Fruit fly (Drosophila melanogaster) whole organism, embryonic: ENCODE measurements around the gene ThrRS.
A peak's percentile ranks its signal among the peaks of the same experiment; 100 is the strongest.

Experiments
- B-H2 ChIP-seq: fragments of 200-800 bp; sonication (Bioruptor generic); optimal IDR thresholded peaks from 2 replicates; lab custom pipeline; 2018; ENCODE audit warnings: missing biosample characterization, mild to moderate bottlenecking, missing genetic modification characterization
- CG10147 ChIP-seq: fragments of 200-800 bp; sonication (Bioruptor generic); optimal IDR thresholded peaks from 2 replicates; lab custom pipeline; 2019; ENCODE audit warnings: missing biosample characterization, mild to moderate bottlenecking, missing genetic modification characterization, moderate library complexity
- CG10979 ChIP-seq: fragments of 200-800 bp; sonication (Bioruptor generic); optimal IDR thresholded peaks from 2 replicates; lab custom pipeline; 2018; ENCODE audit warnings: missing biosample characterization, mild to moderate bottlenecking, missing genetic modification characterization, moderate library complexity
- CG12219 ChIP-seq: fragments of 200-800 bp; sonication (Bioruptor generic); optimal IDR thresholded peaks from 3 replicates; lab custom pipeline; 2018; ENCODE audit warnings: missing biosample characterization, mild to moderate bottlenecking, missing genetic modification characterization
- CG12769 ChIP-seq: fragments of 200-800 bp; sonication (Bioruptor generic); optimal IDR thresholded peaks from 2 replicates; lab custom pipeline; 2019; ENCODE audit warnings: missing biosample characterization, mild to moderate bottlenecking, missing genetic modification characterization, moderate library complexity
- CG14860 ChIP-seq: fragments of 200-800 bp; sonication (Bioruptor generic); IDR thresholded peaks from 3 replicates; pipeline ENCODE4 v1.3.6; 2022; ENCODE audit warnings: missing biosample characterization, missing genetic modification characterization; ENCODE audit not compliant: partially characterized antibody
- CG16779 ChIP-seq: fragments of 200-800 bp; sonication (Bioruptor generic); IDR thresholded peaks from 2 replicates; pipeline ENCODE4 v1.3.6; 2022; ENCODE audit warnings: missing biosample characterization, missing genetic modification characterization
- CG17361 ChIP-seq: fragments of 200-800 bp; sonication (Bioruptor generic); IDR thresholded peaks from 3 replicates; pipeline ENCODE4 v1.3.6; 2022; ENCODE audit warnings: missing biosample characterization, missing genetic modification characterization
- CG17385 ChIP-seq: fragments of 200-800 bp; sonication (Bioruptor generic); optimal IDR thresholded peaks from 3 replicates; lab custom pipeline; 2018; ENCODE audit warnings: missing biosample characterization, mild to moderate bottlenecking, missing genetic modification characterization
- CG17829 ChIP-seq: fragments of 200-800 bp; optimal IDR thresholded peaks from 2 replicates; lab custom pipeline; 2019; ENCODE audit warnings: missing biosample characterization, mild to moderate bottlenecking, missing genetic modification characterization, moderate library complexity
- CG1792 ChIP-seq: fragments of 200-800 bp; sonication (Bioruptor generic); optimal IDR thresholded peaks from 2 replicates; lab custom pipeline; 2016; ENCODE audit warnings: missing biosample characterization, missing genetic modification characterization
- CG1832 ChIP-seq: fragments of 200-800 bp; sonication (Bioruptor generic); optimal IDR thresholded peaks from 2 replicates; lab custom pipeline; 2017; ENCODE audit warnings: missing biosample characterization, mild to moderate bottlenecking, missing genetic modification characterization, inconsistent platforms
- CG2199 ChIP-seq: fragments of 200-800 bp; sonication (Bioruptor generic); IDR thresholded peaks from 3 replicates; pipeline ENCODE4 v1.3.6; 2022; ENCODE audit warnings: missing biosample characterization, missing genetic modification characterization
- CG2202 ChIP-seq: fragments of 200-800 bp; sonication (Bioruptor generic); optimal IDR thresholded peaks from 2 replicates; lab custom pipeline; 2018; ENCODE audit warnings: missing biosample characterization, mild to moderate bottlenecking, missing genetic modification characterization
- CG2712 ChIP-seq: fragments of 200-800 bp; optimal IDR thresholded peaks from 3 replicates; lab custom pipeline; 2019; ENCODE audit warnings: missing biosample characterization, mild to moderate bottlenecking, missing genetic modification characterization, moderate library complexity
- CG3065 ChIP-seq: fragments of 200-800 bp; sonication (Bioruptor generic); optimal IDR thresholded peaks from 2 replicates; lab custom pipeline; 2016; ENCODE audit warnings: missing biosample characterization, missing genetic modification characterization
- CG31388 ChIP-seq: fragments of 200-800 bp; sonication (Bioruptor generic); optimal IDR thresholded peaks from 2 replicates; lab custom pipeline; 2016; ENCODE audit warnings: missing biosample characterization, missing genetic modification characterization
- CG32772 ChIP-seq: fragments of 200-800 bp; sonication (Bioruptor generic); IDR thresholded peaks from 2 replicates; pipeline ENCODE4 v1.3.6; 2022; ENCODE audit warnings: missing biosample characterization, missing genetic modification characterization
- CG7556 ChIP-seq: fragments of 200-800 bp; sonication (Bioruptor generic); optimal IDR thresholded peaks from 2 replicates; lab custom pipeline; 2017; ENCODE audit warnings: missing biosample characterization, mild to moderate bottlenecking, missing genetic modification characterization
- CG7839 ChIP-seq: fragments of 200-800 bp; sonication (Bioruptor generic); optimal IDR thresholded peaks from 3 replicates; lab custom pipeline; 2018; ENCODE audit warnings: missing biosample characterization, mild to moderate bottlenecking, missing genetic modification characterization, moderate library complexity
- CG9437 ChIP-seq: fragments of 200-800 bp; sonication (Bioruptor generic); optimal IDR thresholded peaks from 2 replicates; lab custom pipeline; 2018; ENCODE audit warnings: missing biosample characterization, mild to moderate bottlenecking, missing genetic modification characterization
- CG9876 ChIP-seq: fragments of 200-800 bp; sonication (Bioruptor generic); optimal IDR thresholded peaks from 2 replicates; lab custom pipeline; 2016; ENCODE audit warnings: missing biosample characterization, missing genetic modification characterization
- D ChIP-seq, 2 experiments: fragments of 200-800 bp in 1 of 2; fragments of >200 bp in 1 of 2; sonication (Bioruptor generic) in 1 of 2; optimal IDR thresholded peaks; 2 replicates in 1 of 2; 3 replicates in 1 of 2; lab custom pipeline; 2017; ENCODE audit warnings: mild to moderate bottlenecking in 1 of 2, missing biosample characterization in 1 of 2, missing genetic modification characterization in 1 of 2, missing genetic modification reagents in 1 of 2
- Deaf1 ChIP-seq: fragments of 200-800 bp; optimal IDR thresholded peaks from 3 replicates; lab custom pipeline; 2019; ENCODE audit warnings: missing biosample characterization, mild to moderate bottlenecking, missing genetic modification characterization, moderate library complexity
- Gsc ChIP-seq: fragments of 200-800 bp; sonication (Bioruptor generic); IDR thresholded peaks from 2 replicates; pipeline ENCODE4 v1.3.6; 2022; ENCODE audit warnings: missing biosample characterization, missing genetic modification characterization
- Hey ChIP-seq: fragments of 200-800 bp; sonication (Bioruptor generic); optimal IDR thresholded peaks from 3 replicates; lab custom pipeline; 2018; ENCODE audit warnings: missing biosample characterization, mild to moderate bottlenecking, missing genetic modification characterization
- MTF-1 ChIP-seq: fragments of 200-800 bp; sonication (Bioruptor generic); optimal IDR thresholded peaks from 2 replicates; lab custom pipeline; 2018; ENCODE audit warnings: missing biosample characterization, mild to moderate bottlenecking, missing genetic modification characterization, borderline replicate concordance
- Oli ChIP-seq: fragments of 200-800 bp; sonication (Bioruptor generic); optimal IDR thresholded peaks from 2 replicates; lab custom pipeline; 2018; ENCODE audit warnings: missing biosample characterization, mild to moderate bottlenecking, missing genetic modification characterization, moderate library complexity
- Poxn ChIP-seq: fragments of 200-800 bp; sonication (Bioruptor generic); IDR thresholded peaks from 2 replicates; pipeline ENCODE4 v1.3.6; 2022; ENCODE audit warnings: missing biosample characterization, missing genetic modification characterization
- Sry-β ChIP-seq: fragments of 200-800 bp; sonication (Bioruptor generic); optimal IDR thresholded peaks from 2 replicates; lab custom pipeline; 2018; ENCODE audit warnings: missing biosample characterization, mild to moderate bottlenecking, missing genetic modification characterization, moderate library complexity
- Xbp1 ChIP-seq: fragments of 200-800 bp; sonication (Bioruptor generic); optimal IDR thresholded peaks from 3 replicates; lab custom pipeline; 2016; ENCODE audit warnings: missing biosample characterization, mild to moderate bottlenecking, missing genetic modification characterization
- Xrp1 ChIP-seq: fragments of 200-800 bp; sonication (Bioruptor generic); IDR thresholded peaks from 2 replicates; pipeline ENCODE4 v1.3.6; 2022; ENCODE audit warnings: missing biosample characterization, missing genetic modification characterization
- chinmo ChIP-seq: fragments of 200-800 bp; sonication (Bioruptor generic); IDR thresholded peaks from 4 replicates; pipeline ENCODE4 v1.3.6; 2022; ENCODE audit warnings: missing biosample characterization, missing genetic modification characterization; ENCODE audit not compliant: partially characterized antibody
- chm ChIP-seq: fragments of 200-800 bp; sonication (Bioruptor generic); IDR thresholded peaks from 2 replicates; pipeline ENCODE4 v1.3.6; 2022; ENCODE audit warnings: missing biosample characterization, missing genetic modification characterization
- croc ChIP-seq: fragments of 200-800 bp; sonication (Bioruptor generic); conservative IDR thresholded peaks from 3 replicates; pipeline ENCODE4 v1.3.6; 2022; ENCODE audit warnings: missing biosample characterization, missing genetic modification characterization
- dpn ChIP-seq, 2 experiments: fragments of 200-800 bp; sonication (Bioruptor generic); optimal IDR thresholded peaks; 3 replicates each; lab custom pipeline; 2016; ENCODE audit warnings: missing biosample characterization in 2 of 2, missing genetic modification characterization in 2 of 2
- ftz-f1 ChIP-seq: fragments of 200-800 bp; sonication (Bioruptor generic); optimal IDR thresholded peaks from 2 replicates; lab custom pipeline; 2016; ENCODE audit warnings: missing biosample characterization, missing genetic modification characterization
- gcm2 ChIP-seq: fragments of 200-800 bp; sonication (Bioruptor generic); optimal IDR thresholded peaks from 2 replicates; lab custom pipeline; 2016; ENCODE audit warnings: missing biosample characterization, missing genetic modification characterization
- gfzf ChIP-seq: fragments of 200-800 bp; sonication (Bioruptor generic); optimal IDR thresholded peaks from 2 replicates; lab custom pipeline; 2016; ENCODE audit warnings: missing biosample characterization, mild to moderate bottlenecking, missing genetic modification characterization, moderate library complexity
- jumu ChIP-seq: fragments of 200-800 bp; sonication (Bioruptor generic); optimal IDR thresholded peaks from 3 replicates; lab custom pipeline; 2016; ENCODE audit warnings: missing biosample characterization, missing genetic modification characterization
- lab ChIP-seq: fragments of 200-800 bp; sonication (Bioruptor generic); optimal IDR thresholded peaks from 3 replicates; lab custom pipeline; 2017; ENCODE audit warnings: missing biosample characterization, missing genetic modification characterization, mild to moderate bottlenecking, moderate library complexity, missing genetic modification reagents
- nmo ChIP-seq: fragments of 200-800 bp; sonication (Bioruptor generic); optimal IDR thresholded peaks from 2 replicates; lab custom pipeline; 2018; ENCODE audit warnings: missing biosample characterization, mild to moderate bottlenecking, missing genetic modification characterization, moderate library complexity
- pita ChIP-seq: fragments of 200-800 bp; sonication (Bioruptor generic); optimal IDR thresholded peaks from 2 replicates; lab custom pipeline; 2017; ENCODE audit warnings: missing biosample characterization, mild to moderate bottlenecking, missing genetic modification characterization
- run ChIP-seq: fragments of 200-800 bp; sonication (Bioruptor generic); optimal IDR thresholded peaks from 3 replicates; lab custom pipeline; 2018; ENCODE audit warnings: missing biosample characterization, mild to moderate bottlenecking, missing genetic modification characterization
- slou ChIP-seq: fragments of 200-800 bp; sonication (Bioruptor generic); optimal IDR thresholded peaks from 3 replicates; lab custom pipeline; 2016; ENCODE audit warnings: missing biosample characterization, missing genetic modification characterization
- tgo ChIP-seq: fragments of 200-800 bp; sonication (Bioruptor generic); IDR thresholded peaks from 3 replicates; pipeline ENCODE4 v1.3.6; 2022; ENCODE audit warnings: missing biosample characterization, missing genetic modification characterization
- usp ChIP-seq: fragments of >200 bp; optimal IDR thresholded peaks from 2 replicates; lab custom pipeline; 2017; ENCODE audit warnings: missing biosample characterization, missing genetic modification characterization

ThrRS gene

dm6 chr2L:12103231-12104210 is at the start of gene ThrRS, which contains the start of gene Patsas (continued):
- TF ChIP-seq Oli (peak; percentile 87), CG1832 (GFP tag; lab: Kevin White, UChicago) (no peak), CG17361 (peak; percentile 95), CG2199 (GFP tag; lab: Robert Waterston, UW) (peak; percentile 64; the same call in 1 of the 3 replicates), CG2712 (tag; lab: Kevin White, UChicago) (peak; percentile 89), gcm2 (GFP tag; lab: Kevin White, UChicago) (peak; percentile 6), CG12769 (tag; lab: Kevin White, UChicago) (no peak), CG17829 (tag; lab: Kevin White, UChicago) (peak; percentile 84), D (optimal IDR thresholded peaks at IDR 0.05; lab: Kevin White, UChicago) (no peak), D (GFP tag; optimal IDR thresholded peaks at IDR 0.05; lab: Kevin White, UChicago) (peak; percentile 77), CG3065 (peak; percentile 33), MTF-1 (GFP tag; lab: Kevin White, UChicago) (peak; percentile 50), B-H2 (GFP tag; lab: Kevin White, UChicago) (peak; percentile 81), pita (no peak), Gsc (GFP tag; lab: Robert Waterston, UW) (no peak), CG9876 (GFP tag; lab: Kevin White, UChicago) (peak; percentile 72), jumu (GFP tag; lab: Kevin White, UChicago) (peak; percentile 54), CG32772 (GFP tag; lab: Robert Waterston, UW) (peak; percentile 83), Xrp1 (peak; percentile 82), lab (GFP tag; lab: Kevin White, UChicago) (peak; percentile 90), dpn (GFP tag; optimal IDR thresholded peaks at IDR 0.05; lab: Kevin White, UChicago) (peak; percentile 71 to 90), CG7556 (GFP tag; lab: Kevin White, UChicago) (peak; percentile 81), Deaf1 (tag; lab: Kevin White, UChicago) (no peak), nmo (GFP tag; lab: Kevin White, UChicago) (peak; percentile 94), gfzf (peak; percentile 79), CG1792 (GFP tag; lab: Kevin White, UChicago) (peak; percentile 53), run (peak; percentile 18), croc (GFP tag; lab: Robert Waterston, UW) (peak; percentile 78), CG2202 (tag; lab: Kevin White, UChicago) (peak; percentile 49), chm (GFP tag; lab: Robert Waterston, UW) (peak; percentile 57; the same call in 1 of the 2 replicates), ftz-f1 (no peak), CG12219 (GFP tag; lab: Kevin White, UChicago) (peak; percentile 26), usp (GFP tag; lab: Kevin White, UChicago) (no peak), CG31388 (GFP tag; lab: Kevin White, UChicago) (peak; percentile 69), tgo (GFP tag; lab: Robert Waterston, UW) (peak; percentile 88), CG10147 (GFP tag; lab: Kevin White, UChicago) (peak; percentile 90), Sry-β (GFP tag; lab: Kevin White, UChicago) (peak; percentile 39), CG10979 (tag; lab: Kevin White, UChicago) (peak; percentile 80), CG16779 (GFP tag; lab: Robert Waterston, UW) (no peak), Poxn (peak; percentile 65; the same call in 1 of the 2 replicates), CG7839 (tag; lab: Kevin White, UChicago) (peak; percentile 92), CG14860 (no peak), CG9437 (GFP tag; lab: Kevin White, UChicago) (peak; percentile 72), CG17385 (peak; percentile 79), Xbp1 (peak; percentile 92), Hey (no peak), slou (GFP tag; lab: Kevin White, UChicago) (peak; percentile 82), chinmo (GFP tag; lab: Robert Waterston, UW) (no peak)
